Worm (Caenorhabditis elegans): Measurements from ENCODE around the gene dlhd-1.
A peak's percentile ranks its signal among the peaks of the same experiment; 100 is the strongest.

- no peak for TF ChIP-seq nhr-77 (tag; optimal IDR thresholded peaks at IDR 0.05)
- no peak for TF ChIP-seq elt-1 (tag; optimal IDR thresholded peaks at IDR 0.05)
- TF ChIP-seq snpc-4 (tag; optimal IDR thresholded peaks at IDR 0.05): no peak
- no peak for TF ChIP-seq nhr-25 (tag; optimal IDR thresholded peaks at IDR 0.05)
- TF ChIP-seq unc-39 (tag; optimal IDR thresholded peaks at IDR 0.05): no peak
- TF ChIP-seq nhr-237 (tag; optimal IDR thresholded peaks at IDR 0.05): no peak
- no peak for TF ChIP-seq lin-39 (tag; optimal IDR thresholded peaks at IDR 0.05)
- TF ChIP-seq nhr-12 (tag; optimal IDR thresholded peaks at IDR 0.05): no peak
- no peak for TF ChIP-seq lin-11 (tag; optimal IDR thresholded peaks at IDR 0.05)
- TF ChIP-seq nhr-10 (tag; optimal IDR thresholded peaks at IDR 0.05): no peak
- peak; percentile 43 for TF ChIP-seq fos-1 (tag; optimal IDR thresholded peaks at IDR 0.05)
- no peak for TF ChIP-seq zag-1 (tag; optimal IDR thresholded peaks at IDR 0.05)
- TF ChIP-seq mdl-1 (tag; optimal IDR thresholded peaks at IDR 0.05): no peak
Observed at ce11 chrII:1172080-1172575, at the start of gene dlhd-1.

Measured in whole organism, L2 larva.